Worm (Caenorhabditis elegans): ENCODE results near the gene Y66A7A.7.

DNA sequence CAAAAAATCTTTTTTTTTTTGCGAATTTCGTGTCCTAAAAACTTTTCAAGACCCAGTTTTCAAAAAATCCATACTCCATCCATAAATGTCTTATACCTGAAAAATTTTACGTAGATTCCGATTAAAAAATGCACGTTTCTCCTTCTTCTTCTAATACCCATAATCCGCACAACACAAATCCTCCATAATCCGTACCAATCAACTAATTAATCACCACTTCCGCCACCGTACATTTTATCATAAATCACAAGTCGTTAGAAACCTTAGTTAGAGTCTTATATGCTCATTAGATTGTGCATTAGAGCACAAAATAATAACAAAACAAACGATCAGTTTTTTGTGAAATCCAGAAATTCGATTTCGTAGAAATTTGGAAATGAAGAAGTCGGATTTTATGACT is 39.8 kb upstream of the Y66A7A.7 start:
- TF ChIP-seq nhr-19 (GFP tag; conservative IDR thresholded peaks at IDR 0.05): no peak
- TF ChIP-seq pag-3 (tag; optimal IDR thresholded peaks at IDR 0.05; ENCODE audit: borderline replicate concordance, insufficient read depth): no peak
- no peak for TF ChIP-seq lir-3 (tag; optimal IDR thresholded peaks at IDR 0.05; ENCODE audit: poor library complexity)
- TF ChIP-seq tlp-1 (tag; optimal IDR thresholded peaks at IDR 0.05): no peak
- no peak for TF ChIP-seq nhr-237 (tag; optimal IDR thresholded peaks at IDR 0.05)
- TF ChIP-seq elt-3 (tag; optimal IDR thresholded peaks at IDR 0.05): no peak

All from whole organism, L1 larva.